Fruit fly (Drosophila melanogaster): ENCODE measurements around the gene CG33272.

CG33272 gene

DNA sequence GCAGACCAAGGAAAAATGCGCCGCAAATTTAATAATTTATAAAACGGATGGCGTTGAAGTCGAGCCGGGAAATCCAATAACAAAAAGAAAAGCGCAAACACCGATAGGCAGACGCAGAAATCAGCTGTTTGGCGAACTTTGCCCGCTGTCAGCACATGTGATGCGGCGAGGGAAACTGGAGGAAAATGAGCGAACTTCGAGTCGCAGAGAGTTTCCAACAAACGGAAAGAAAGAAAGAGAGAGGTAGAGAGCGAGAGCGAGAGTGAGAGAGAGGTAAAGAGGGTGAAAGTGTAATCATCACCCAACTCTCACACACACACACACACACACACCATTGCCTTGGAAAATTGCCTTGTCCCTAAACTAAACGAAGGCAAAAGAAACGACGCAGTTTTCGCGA is 46.8 kb upstream of the CG33272 start (continued):
- TF ChIP-seq CG17912 (GFP tag; optimal IDR thresholded peaks at IDR 0.05) (no peak), CG4617 (GFP tag; optimal IDR thresholded peaks at IDR 0.05; ENCODE audit: borderline replicate concordance) (no peak), B-H1 (GFP tag; IDR thresholded peaks at IDR 0.05) (no peak), CG2120 (GFP tag; optimal IDR thresholded peaks at IDR 0.05) (no peak), CG7745 (tag; optimal IDR thresholded peaks at IDR 0.05) (no peak), kni (GFP tag; optimal IDR thresholded peaks at IDR 0.05) (peak; percentile 0), Dll (GFP tag; IDR thresholded peaks at IDR 0.05; ENCODE audit: partially characterized antibody) (0 out of 4 replicates have a peak, but pooled peaks have one; percentile 21), pnt (GFP tag; optimal IDR thresholded peaks at IDR 0.05) (no peak), BtbVII (GFP tag; optimal IDR thresholded peaks at IDR 0.05) (no peak), ase (GFP tag; IDR thresholded peaks at IDR 0.05) (no peak), CoRest (tag; optimal IDR thresholded peaks at IDR 0.05) (no peak), al (GFP tag; IDR thresholded peaks at IDR 0.05) (no peak), Hey (tag; optimal IDR thresholded peaks at IDR 0.05) (no peak), CG4360 (GFP tag; IDR thresholded peaks at IDR 0.05) (0 out of 2 replicates have a peak, but pooled peaks have one; percentile 16), CG12659 (GFP tag; optimal IDR thresholded peaks at IDR 0.05) (no peak), CG10147 (GFP tag; optimal IDR thresholded peaks at IDR 0.05) (no peak), sug (tag; optimal IDR thresholded peaks at IDR 0.05) (no peak), knrl (GFP tag; IDR thresholded peaks at IDR 0.05; ENCODE audit: partially characterized antibody) (no peak), CG34376 (GFP tag; optimal IDR thresholded peaks at IDR 0.05) (no peak), Oaz (GFP tag; IDR thresholded peaks at IDR 0.05) (no peak), pros (GFP tag; optimal IDR thresholded peaks at IDR 0.05) (peak; percentile 66), CG3726 (GFP tag; IDR thresholded peaks at IDR 0.05) (no peak), sr (GFP tag; IDR thresholded peaks at IDR 0.05) (no peak), Antp (GFP tag; optimal IDR thresholded peaks at IDR 0.05) (no peak), CG17829 (tag; optimal IDR thresholded peaks at IDR 0.05) (peak; percentile 13), E2f2 (GFP tag; IDR thresholded peaks at IDR 0.05) (no peak), TFAM (GFP tag; optimal IDR thresholded peaks at IDR 0.05) (no peak), Deaf1 (tag; optimal IDR thresholded peaks at IDR 0.05) (peak; percentile 25), CG17568 (GFP tag; optimal IDR thresholded peaks at IDR 0.05) (no peak), CG30431 (GFP tag; optimal IDR thresholded peaks at IDR 0.05) (no peak), otp (GFP tag; IDR thresholded peaks at IDR 0.05) (no peak), crol (GFP tag; IDR thresholded peaks at IDR 0.05) (peak; percentile 64), tgo (GFP tag; IDR thresholded peaks at IDR 0.05) (no peak), nerfin-1 (tag; optimal IDR thresholded peaks at IDR 0.05) (peak; percentile 6), kah (GFP tag; optimal IDR thresholded peaks at IDR 0.05) (peak; percentile 12), CG11723 (GFP tag; optimal IDR thresholded peaks at IDR 0.05) (no peak), CG17612 (GFP tag; IDR thresholded peaks at IDR 0.05) (no peak), Atf3 (GFP tag; optimal IDR thresholded peaks at IDR 0.05) (no peak), sd (tag; optimal IDR thresholded peaks at IDR 0.05) (no peak), CG8478 (optimal IDR thresholded peaks at IDR 0.05) (no peak), CG10462 (GFP tag; optimal IDR thresholded peaks at IDR 0.05) (no peak), dmrt11E (tag; optimal IDR thresholded peaks at IDR 0.05) (no peak), onecut (GFP tag; IDR thresholded peaks at IDR 0.05) (0 out of 2 replicates have a peak, but pooled peaks have one; percentile 11), bcd (GFP tag; optimal IDR thresholded peaks at IDR 0.05) (no peak), Asciz (GFP tag; optimal IDR thresholded peaks at IDR 0.05) (no peak), CG13123 (GFP tag; optimal IDR thresholded peaks at IDR 0.05) (no peak), ranshi (GFP tag; IDR thresholded peaks at IDR 0.05) (no peak), CG2889 (GFP tag; IDR thresholded peaks at IDR 0.05) (no peak), CG1832 (GFP tag; optimal IDR thresholded peaks at IDR 0.05) (peak; percentile 77), shn (GFP tag; optimal IDR thresholded peaks at IDR 0.05) (no peak), Usf (GFP tag; optimal IDR thresholded peaks at IDR 0.05) (no peak), NFAT (GFP tag; IDR thresholded peaks at IDR 0.05) (no peak)
